Worm (Caenorhabditis elegans): ENCODE data around the gene srh-27.

DNA sequence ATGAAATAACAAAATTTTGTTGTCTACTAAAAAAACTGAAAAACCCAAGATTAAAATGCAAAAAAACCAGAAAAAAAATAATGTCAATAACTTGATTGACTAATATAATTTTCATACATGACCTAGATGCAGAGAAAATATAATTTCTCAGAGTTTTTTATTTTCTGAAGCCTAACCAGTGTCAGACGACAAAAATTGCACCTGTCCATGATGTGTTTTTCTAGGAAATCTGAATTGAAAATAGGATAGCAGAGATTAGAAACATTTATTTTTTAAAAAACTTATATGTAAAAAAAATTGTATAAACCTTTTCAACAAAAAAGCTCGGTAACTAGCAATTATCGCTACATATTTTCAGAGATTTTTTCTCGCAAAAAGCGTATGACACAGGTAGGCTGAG is 30.3 kb upstream of the srh-27 start:
- TF ChIP-seq pqm-1 (tag; optimal IDR thresholded peaks at IDR 0.05) (no peak), ceh-31 (tag; optimal IDR thresholded peaks at IDR 0.05) (no peak), ceh-2 (tag; optimal IDR thresholded peaks at IDR 0.05) (no peak), sox-4 (tag; optimal IDR thresholded peaks at IDR 0.05) (no peak), ceh-6 (GFP tag; optimal IDR thresholded peaks at IDR 0.05) (no peak), hlh-30 (tag; optimal IDR thresholded peaks at IDR 0.05; ENCODE audit: insufficient read depth) (no peak), nfya-1 (tag; optimal IDR thresholded peaks at IDR 0.05) (no peak), unc-42 (tag; optimal IDR thresholded peaks at IDR 0.05) (no peak), Y22D7AL.16 (tag; optimal IDR thresholded peaks at IDR 0.05) (no peak)
